Fruit fly (Drosophila melanogaster) whole organism, embryonic: ENCODE results near the gene uif.

Source experiments
- Aef1 ChIP-seq: fragments of 200-800 bp; sonication (Bioruptor generic); IDR thresholded peaks from 3 replicates; pipeline ENCODE4 v1.3.6; 2022; ENCODE audit warnings: missing biosample characterization, missing genetic modification characterization
- C15 ChIP-seq: fragments of 200-800 bp; sonication (Bioruptor generic); IDR thresholded peaks from 3 replicates; pipeline ENCODE4 v1.3.6; 2022; ENCODE audit warnings: missing biosample characterization, missing genetic modification characterization
- CG10209 ChIP-seq: fragments of 200-800 bp; sonication (Bioruptor generic); optimal IDR thresholded peaks from 3 replicates; lab custom pipeline; 2017; ENCODE audit warnings: missing biosample characterization, mild to moderate bottlenecking, missing genetic modification characterization, missing genetic modification reagents
- CG1024 ChIP-seq: fragments of 200-800 bp; sonication (Bioruptor generic); IDR thresholded peaks from 2 replicates; pipeline ENCODE4 v1.3.6; 2022; ENCODE audit warnings: missing biosample characterization, missing genetic modification characterization
- CG11247 ChIP-seq: fragments of 200-800 bp; sonication (Bioruptor generic); IDR thresholded peaks from 2 replicates; pipeline ENCODE4 v1.3.6; 2022; ENCODE audit warnings: missing biosample characterization, missing genetic modification characterization
- CG1233 ChIP-seq: fragments of 200-800 bp; sonication (Bioruptor generic); optimal IDR thresholded peaks from 4 replicates; lab custom pipeline; 2018; ENCODE audit warnings: missing biosample characterization, mild to moderate bottlenecking, missing genetic modification characterization
- CG14014 ChIP-seq: fragments of 200-800 bp; sonication (Bioruptor generic); IDR thresholded peaks from 2 replicates; pipeline ENCODE4 v1.3.6; 2022; ENCODE audit warnings: missing biosample characterization, missing genetic modification characterization
- CG15514 ChIP-seq: fragments of 200-800 bp; sonication (Bioruptor generic); optimal IDR thresholded peaks from 3 replicates; lab custom pipeline; 2017; ENCODE audit warnings: missing biosample characterization, missing genetic modification characterization, mild to moderate bottlenecking, moderate library complexity, missing genetic modification reagents
- CG16813 ChIP-seq: fragments of 200-800 bp; sonication (Bioruptor generic); IDR thresholded peaks from 3 replicates; pipeline ENCODE4 v1.3.6; 2022; ENCODE audit warnings: missing biosample characterization, missing genetic modification characterization; ENCODE audit not compliant: partially characterized antibody
- CG17328 ChIP-seq: fragments of 200-800 bp; sonication (Bioruptor generic); IDR thresholded peaks from 2 replicates; pipeline ENCODE4 v1.3.6; 2022; ENCODE audit warnings: missing biosample characterization, missing genetic modification characterization
- CG17385 ChIP-seq: fragments of 200-800 bp; sonication (Bioruptor generic); optimal IDR thresholded peaks from 3 replicates; lab custom pipeline; 2018; ENCODE audit warnings: missing biosample characterization, mild to moderate bottlenecking, missing genetic modification characterization
- CG18262 ChIP-seq: fragments of 200-800 bp; optimal IDR thresholded peaks from 3 replicates; lab custom pipeline; 2019; ENCODE audit warnings: missing biosample characterization, mild to moderate bottlenecking, missing genetic modification characterization, moderate library complexity
- CG2116 ChIP-seq: fragments of 200-800 bp; sonication (Bioruptor generic); optimal IDR thresholded peaks from 3 replicates; lab custom pipeline; 2018; ENCODE audit warnings: missing biosample characterization, mild to moderate bottlenecking, missing genetic modification characterization
- CG2120 ChIP-seq: fragments of 200-800 bp; sonication (Bioruptor generic); optimal IDR thresholded peaks from 3 replicates; lab custom pipeline; 2016; ENCODE audit warnings: missing biosample characterization, missing genetic modification characterization
- CG3281 ChIP-seq: fragments of 200-800 bp; sonication (Bioruptor generic); optimal IDR thresholded peaks from 3 replicates; lab custom pipeline; 2017; ENCODE audit warnings: missing biosample characterization, mild to moderate bottlenecking, missing genetic modification characterization
- CG4328 ChIP-seq: fragments of 200-800 bp; sonication (Bioruptor generic); optimal IDR thresholded peaks from 3 replicates; lab custom pipeline; 2017; ENCODE audit warnings: missing biosample characterization, missing genetic modification reagents, missing genetic modification characterization
- CG4424 ChIP-seq: fragments of 200-800 bp; sonication (Bioruptor generic); optimal IDR thresholded peaks from 3 replicates; lab custom pipeline; 2016; ENCODE audit warnings: missing biosample characterization, missing genetic modification characterization
- CG6272 ChIP-seq: fragments of 200-800 bp; sonication (Bioruptor generic); IDR thresholded peaks from 2 replicates; pipeline ENCODE4 v1.3.6; 2022; ENCODE audit warnings: missing biosample characterization, missing genetic modification characterization
- CG6689 ChIP-seq: fragments of 200-800 bp; sonication (Bioruptor generic); IDR thresholded peaks from 2 replicates; pipeline ENCODE4 v1.3.6; 2022; ENCODE audit warnings: missing biosample characterization, missing genetic modification characterization
- CG8089 ChIP-seq: fragments of 200-800 bp; sonication (Bioruptor generic); optimal IDR thresholded peaks from 3 replicates; lab custom pipeline; 2016; ENCODE audit warnings: missing biosample characterization, missing genetic modification characterization
- CHES-1-like ChIP-seq: fragments of 200-800 bp; sonication (Bioruptor generic); optimal IDR thresholded peaks from 2 replicates; lab custom pipeline; 2016; ENCODE audit warnings: missing biosample characterization, missing genetic modification characterization
- Dbx ChIP-seq: fragments of 200-800 bp; sonication (Bioruptor generic); IDR thresholded peaks from 3 replicates; pipeline ENCODE4 v1.3.6; 2022; ENCODE audit warnings: missing biosample characterization, missing genetic modification characterization
- Dip3 ChIP-seq: fragments of 200-800 bp; sonication (Bioruptor generic); optimal IDR thresholded peaks from 3 replicates; lab custom pipeline; 2016; ENCODE audit warnings: missing biosample characterization, missing genetic modification characterization
- Doc2 ChIP-seq: fragments of 200-800 bp; sonication (Bioruptor generic); IDR thresholded peaks from 2 replicates; pipeline ENCODE4 v1.3.6; 2022; ENCODE audit warnings: missing biosample characterization, missing genetic modification characterization
- HmgZ ChIP-seq: fragments of 200-800 bp; sonication (Bioruptor generic); optimal IDR thresholded peaks from 2 replicates; lab custom pipeline; 2018; ENCODE audit warnings: missing biosample characterization, mild to moderate bottlenecking, missing genetic modification characterization
- Mad ChIP-seq: fragments of 200-800 bp; sonication (Bioruptor generic); optimal IDR thresholded peaks from 2 replicates; lab custom pipeline; 2016; ENCODE audit warnings: missing biosample characterization, missing genetic modification characterization
- Med ChIP-seq: fragments of 200-800 bp; sonication (Bioruptor generic); peaks from one replicate; lab custom pipeline; 2016; ENCODE audit warnings: missing biosample characterization, missing genetic modification characterization, mild to moderate bottlenecking, inconsistent platforms, moderate library complexity
- Nf-YC ChIP-seq: fragments of 200-800 bp; optimal IDR thresholded peaks from 3 replicates; lab custom pipeline; 2019; ENCODE audit warnings: missing biosample characterization, mild to moderate bottlenecking, missing genetic modification characterization, moderate library complexity
- Rfx ChIP-seq: fragments of 200-800 bp; sonication (Bioruptor generic); IDR thresholded peaks from 2 replicates; pipeline ENCODE4 v1.3.6; 2022; ENCODE audit warnings: missing biosample characterization, missing genetic modification characterization
- Sox100B ChIP-seq: fragments of 200-800 bp; sonication (Bioruptor generic); optimal IDR thresholded peaks from 3 replicates; lab custom pipeline; 2018; ENCODE audit warnings: missing biosample characterization, mild to moderate bottlenecking, missing genetic modification characterization
- Spps ChIP-seq: fragments of 200-800 bp; sonication (Bioruptor generic); optimal IDR thresholded peaks from 2 replicates; lab custom pipeline; 2018; ENCODE audit warnings: missing biosample characterization, mild to moderate bottlenecking, missing genetic modification characterization
- YL-1 ChIP-seq: fragments of 200-800 bp; sonication (Bioruptor generic); optimal IDR thresholded peaks from 3 replicates; lab custom pipeline; 2017; ENCODE audit warnings: missing biosample characterization, mild to moderate bottlenecking, missing genetic modification characterization
- abd-A ChIP-seq: fragments of 200-800 bp; sonication (Bioruptor generic); optimal IDR thresholded peaks from 3 replicates; lab custom pipeline; 2019; ENCODE audit warnings: missing biosample characterization, mild to moderate bottlenecking, missing genetic modification characterization, moderate library complexity
- bsh ChIP-seq, 2 experiments: fragments of 200-800 bp; sonication (Bioruptor generic); optimal IDR thresholded peaks; 2 replicates each; lab custom pipeline; 2017 to 2018; ENCODE audit warnings: mild to moderate bottlenecking in 2 of 2, missing biosample characterization in 2 of 2, missing genetic modification characterization in 2 of 2, moderate library complexity in 1 of 2
- caup ChIP-seq: fragments of 200-800 bp; sonication (Bioruptor generic); optimal IDR thresholded peaks from 3 replicates; lab custom pipeline; 2017; ENCODE audit warnings: missing biosample characterization, mild to moderate bottlenecking, missing genetic modification characterization, moderate library complexity; ENCODE audit not compliant: severe bottlenecking
- croc ChIP-seq: fragments of 200-800 bp; sonication (Bioruptor generic); conservative IDR thresholded peaks from 3 replicates; pipeline ENCODE4 v1.3.6; 2022; ENCODE audit warnings: missing biosample characterization, missing genetic modification characterization
- hb ChIP-seq: fragments of 200-800 bp; sonication (Bioruptor generic); IDR thresholded peaks from 3 replicates; pipeline ENCODE4 v1.3.6; 2022; ENCODE audit warnings: missing biosample characterization, missing genetic modification characterization; ENCODE audit not compliant: partially characterized antibody
- hbn ChIP-seq: fragments of 200-800 bp; sonication (Bioruptor generic); IDR thresholded peaks from 2 replicates; pipeline ENCODE4 v1.3.6; 2022; ENCODE audit warnings: missing biosample characterization, missing genetic modification characterization; ENCODE audit not compliant: partially characterized antibody
- her ChIP-seq: fragments of 200-800 bp; sonication (Bioruptor generic); optimal IDR thresholded peaks from 2 replicates; lab custom pipeline; 2016; ENCODE audit warnings: missing biosample characterization, missing genetic modification characterization
- kah ChIP-seq: fragments of 200-800 bp; sonication (Bioruptor generic); optimal IDR thresholded peaks from 2 replicates; lab custom pipeline; 2018; ENCODE audit warnings: missing biosample characterization, mild to moderate bottlenecking, missing genetic modification characterization
- lab ChIP-seq: fragments of 200-800 bp; sonication (Bioruptor generic); optimal IDR thresholded peaks from 3 replicates; lab custom pipeline; 2017; ENCODE audit warnings: missing biosample characterization, missing genetic modification characterization, mild to moderate bottlenecking, moderate library complexity, missing genetic modification reagents
- nmo ChIP-seq: fragments of 200-800 bp; sonication (Bioruptor generic); optimal IDR thresholded peaks from 2 replicates; lab custom pipeline; 2018; ENCODE audit warnings: missing biosample characterization, mild to moderate bottlenecking, missing genetic modification characterization, moderate library complexity
- phol ChIP-seq: fragments of 200-800 bp; sonication (Bioruptor generic); optimal IDR thresholded peaks from 3 replicates; lab custom pipeline; 2018; ENCODE audit warnings: missing biosample characterization, mild to moderate bottlenecking, missing genetic modification characterization, moderate library complexity
- pnt ChIP-seq: fragments of 200-800 bp; sonication (Bioruptor generic); optimal IDR thresholded peaks from 3 replicates; lab custom pipeline; 2016; ENCODE audit warnings: missing biosample characterization, missing genetic modification characterization
- sqz ChIP-seq: fragments of 200-800 bp; sonication (Bioruptor generic); optimal IDR thresholded peaks from 3 replicates; lab custom pipeline; 2018; ENCODE audit warnings: missing biosample characterization, mild to moderate bottlenecking, missing genetic modification characterization
- toy ChIP-seq: fragments of 200-800 bp; sonication (Bioruptor generic); IDR thresholded peaks from 2 replicates; pipeline ENCODE4 v1.3.6; 2022; ENCODE audit warnings: missing biosample characterization, missing genetic modification characterization
- trh ChIP-seq: fragments of 200-800 bp; sonication (Bioruptor generic); optimal IDR thresholded peaks from 2 replicates; lab custom pipeline; 2016; ENCODE audit warnings: missing biosample characterization, missing genetic modification characterization
- vnd ChIP-seq: fragments of 200-800 bp; sonication (Bioruptor generic); IDR thresholded peaks from 3 replicates; pipeline ENCODE4 v1.3.6; 2022; ENCODE audit warnings: missing biosample characterization, missing genetic modification characterization; ENCODE audit not compliant: partially characterized antibody

The uif gene

DNA sequence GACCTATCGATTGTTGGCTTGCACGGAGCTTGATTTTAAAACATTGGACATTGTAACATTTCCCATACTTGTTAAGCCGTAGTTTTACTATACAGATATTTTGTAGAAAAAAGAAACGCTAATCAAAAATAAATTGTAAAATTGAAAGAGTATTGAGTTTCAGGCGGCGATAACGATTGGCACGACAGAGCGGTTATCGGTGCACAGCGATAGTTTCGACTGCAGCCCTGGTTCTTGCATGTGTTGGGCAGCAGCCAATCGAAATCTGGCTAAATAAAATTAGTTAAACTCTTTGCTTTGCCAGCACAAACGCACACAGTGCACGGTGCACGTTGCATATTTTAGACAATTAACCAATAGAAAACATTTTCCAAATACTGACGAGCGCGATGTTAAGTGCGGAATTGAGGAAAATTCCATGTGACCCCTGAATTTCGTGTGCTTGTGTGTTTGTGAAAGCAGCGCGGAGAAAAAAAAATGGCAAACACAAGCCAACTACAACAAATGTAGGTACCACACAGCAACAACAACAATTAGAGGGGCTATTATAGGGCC is 27.7 kb upstream of the uif start, which contains the start of gene milt (continued):
- peak; percentile 43; the same call in 1 of the 2 replicates for TF ChIP-seq Rfx
- no peak for TF ChIP-seq Spps (tag; lab: Kevin White, UChicago)
- TF ChIP-seq nmo (GFP tag; lab: Kevin White, UChicago) = peak; percentile 47
- no peak for TF ChIP-seq toy (GFP tag; lab: Robert Waterston, UW)
- peak; percentile 35 for TF ChIP-seq CG2120 (GFP tag; lab: Kevin White, UChicago)
- peak; percentile 53 for TF ChIP-seq phol (tag; lab: Kevin White, UChicago)
- peak; percentile 86 for TF ChIP-seq vnd
- TF ChIP-seq hb = peak; percentile 92
- no peak for TF ChIP-seq Doc2

- TF ChIP-seq CG18262 = peak; percentile 25
- no peak for TF ChIP-seq trh (GFP tag; lab: Kevin White, UChicago)
- TF ChIP-seq C15 (GFP tag; lab: Robert Waterston, UW) = no peak
- TF ChIP-seq CG15514 (GFP tag; lab: Kevin White, UChicago) = peak; percentile 44
- TF ChIP-seq Dbx (GFP tag; lab: Robert Waterston, UW) = peak; percentile 34; the same call in 1 of the 3 replicates
- TF ChIP-seq Nf-YC (tag; lab: Kevin White, UChicago) = peak; percentile 40
- TF ChIP-seq YL-1 = no peak
- TF ChIP-seq hbn (GFP tag; lab: Robert Waterston, UW) = no peak
- peak; percentile 16 for TF ChIP-seq CG8089 (GFP tag; lab: Kevin White, UChicago)
- peak; percentile 36 for TF ChIP-seq Dip3 (GFP tag; lab: Kevin White, UChicago)
- TF ChIP-seq kah (GFP tag; lab: Kevin White, UChicago) = peak; percentile 17
- no peak for TF ChIP-seq Mad (GFP tag; lab: Kevin White, UChicago)
- TF ChIP-seq CG11247 = no peak
- no peak for TF ChIP-seq abd-A (tag; lab: Kevin White, UChicago)
- peak; percentile 26 to 51 for TF ChIP-seq bsh (GFP tag; optimal IDR thresholded peaks at IDR 0.05; lab: Kevin White, UChicago)
- TF ChIP-seq pnt (GFP tag; lab: Kevin White, UChicago) = no peak
- peak; percentile 94 for TF ChIP-seq Med (GFP tag; lab: Kevin White, UChicago)
- TF ChIP-seq CHES-1-like (GFP tag; lab: Kevin White, UChicago) = peak; percentile 6
- TF ChIP-seq CG3281 (GFP tag; lab: Kevin White, UChicago) = peak; percentile 18
- TF ChIP-seq caup = peak; percentile 17
- TF ChIP-seq CG16813 (GFP tag; lab: Robert Waterston, UW) = no peak
- TF ChIP-seq CG1233 = peak; percentile 37
- TF ChIP-seq CG14014 (GFP tag; lab: Robert Waterston, UW) = peak; percentile 47; the same call in 1 of the 2 replicates
- TF ChIP-seq CG4328 = no peak
- no peak for TF ChIP-seq croc (GFP tag; lab: Robert Waterston, UW)
- no peak for TF ChIP-seq CG6689
- peak; percentile 50 for TF ChIP-seq HmgZ (tag; lab: Kevin White, UChicago)
- TF ChIP-seq CG2116 (GFP tag; lab: Kevin White, UChicago) = no peak
- no peak for TF ChIP-seq CG6272 (GFP tag; lab: Robert Waterston, UW)
- TF ChIP-seq CG4424 (GFP tag; lab: Kevin White, UChicago) = peak; percentile 16
- peak; percentile 20 for TF ChIP-seq CG10209 (GFP tag; lab: Kevin White, UChicago)
- peak; percentile 35 for TF ChIP-seq her
- peak; percentile 50 for TF ChIP-seq sqz (GFP tag; lab: Kevin White, UChicago)
- TF ChIP-seq CG1024 (GFP tag; lab: Robert Waterston, UW) = no peak
- no peak for TF ChIP-seq lab (GFP tag; lab: Kevin White, UChicago)
- peak; percentile 21 for TF ChIP-seq CG17385 (GFP tag; lab: Kevin White, UChicago)
- peak; percentile 21; the same call in 1 of the 3 replicates for TF ChIP-seq Aef1 (GFP tag; lab: Robert Waterston, UW)
- no peak for TF ChIP-seq Sox100B (GFP tag; lab: Kevin White, UChicago)
- TF ChIP-seq CG17328 (GFP tag; lab: Robert Waterston, UW) = peak; percentile 54
Observed at dm6 chr2L:7033100-7033675, 23.0 kb upstream of the uif start.
